Worm (Caenorhabditis elegans): ENCODE measurements around the gene Y5H2A.4.

DNA sequence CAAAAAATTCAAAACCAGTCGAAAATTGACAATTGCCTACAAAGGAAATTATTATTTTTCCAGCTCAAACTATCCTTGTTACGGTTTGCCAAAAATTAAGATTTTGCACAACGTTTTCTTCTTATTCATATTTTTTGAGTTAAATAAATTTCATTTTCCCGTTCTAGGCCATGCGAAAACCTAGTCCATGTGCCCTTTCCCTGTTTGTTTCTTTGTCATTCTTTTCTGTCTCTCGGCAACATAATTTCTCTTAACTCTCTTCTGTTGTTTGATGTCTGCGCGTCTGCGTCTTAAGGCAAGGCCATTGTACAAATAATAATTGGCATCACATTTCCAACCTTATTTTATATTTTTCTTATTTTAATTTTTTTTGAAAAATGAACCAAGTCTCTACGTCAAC is 7.3 kb upstream of the Y5H2A.4 start, which contains the start of gene nhr-228:
- TF ChIP-seq F13C5.2 (tag; optimal IDR thresholded peaks at IDR 0.05) (no peak), scrt-1 (GFP tag; IDR thresholded peaks at IDR 0.05) (no peak), ceh-13 (GFP tag; optimal IDR thresholded peaks at IDR 0.05) (no peak), tra-4 (tag; optimal IDR thresholded peaks at IDR 0.05) (no peak), hmg-4 (GFP tag; optimal IDR thresholded peaks at IDR 0.05) (no peak), ama-1 (optimal IDR thresholded peaks at IDR 0.05) (no peak), flt-1 (GFP tag; IDR thresholded peaks at IDR 0.05) (no peak), tbx-11 (GFP tag; IDR thresholded peaks at IDR 0.05) (no peak), pes-1 (GFP tag; IDR thresholded peaks at IDR 0.05) (no peak), sea-1 (GFP tag; conservative IDR thresholded peaks at IDR 0.05) (no peak), hmbx-1 (tag; optimal IDR thresholded peaks at IDR 0.05) (no peak), ceh-36 (tag; optimal IDR thresholded peaks at IDR 0.05) (no peak), ets-7 (tag; optimal IDR thresholded peaks at IDR 0.05) (no peak), hnd-1 (tag; optimal IDR thresholded peaks at IDR 0.05) (no peak)

Measured in whole organism, early embryonic.